Fruit fly (Drosophila melanogaster) whole organism, larva: Measurements from ENCODE around the gene Epp.
A peak's percentile ranks its signal among the peaks of the same experiment; 100 is the strongest.

Source experiments
- noc ChIP-seq: fragments of 200-800 bp; sonication (Bioruptor generic); optimal IDR thresholded peaks from 3 replicates; lab custom pipeline; 2019; ENCODE audit warnings: missing biosample characterization, mild to moderate bottlenecking, missing genetic modification characterization, moderate library complexity

Epp gene

DNA sequence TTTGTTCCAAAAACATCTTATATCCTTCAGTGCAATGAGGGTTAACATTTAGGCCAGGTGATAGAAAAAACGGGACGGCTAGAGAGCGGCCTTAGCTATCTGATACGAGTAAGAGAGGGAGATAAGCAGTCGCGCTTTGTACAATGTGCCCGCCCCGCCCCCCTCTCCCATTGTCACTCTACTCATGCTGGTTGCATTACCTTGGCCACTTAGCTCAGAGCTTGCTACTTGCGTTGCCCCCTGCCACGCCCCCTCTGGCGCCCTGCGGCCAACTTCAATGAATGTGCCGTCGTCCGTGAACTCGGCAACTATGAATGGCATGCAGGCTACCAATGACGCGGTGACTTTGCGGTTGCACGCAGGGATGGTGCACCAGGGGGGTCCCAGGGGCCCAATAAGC, 21.0 kb downstream of the Epp start:
- TF ChIP-seq noc (tag; lab: Kevin White, UChicago) = no peak

DNA sequence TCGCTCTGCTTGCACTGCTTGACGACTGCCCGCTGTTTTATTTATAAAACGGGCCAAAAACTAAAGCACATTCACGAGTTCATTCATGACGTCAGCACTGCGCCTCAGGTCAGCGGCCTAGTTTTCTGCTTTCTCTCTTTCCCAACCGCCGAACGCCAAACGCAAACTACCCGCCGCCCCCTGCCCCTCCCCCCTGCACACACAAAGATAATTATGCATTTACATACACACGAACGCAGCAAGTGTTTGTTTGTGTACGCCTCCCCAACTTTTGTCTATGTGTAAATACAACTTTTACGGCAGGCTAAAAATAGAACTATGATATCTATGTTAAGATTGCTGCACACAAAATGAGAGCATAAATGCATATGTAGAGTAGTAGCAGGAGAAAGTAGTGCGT, 21.5 kb downstream of the Epp start:
- TF ChIP-seq noc (tag; lab: Kevin White, UChicago) = no peak

DNA sequence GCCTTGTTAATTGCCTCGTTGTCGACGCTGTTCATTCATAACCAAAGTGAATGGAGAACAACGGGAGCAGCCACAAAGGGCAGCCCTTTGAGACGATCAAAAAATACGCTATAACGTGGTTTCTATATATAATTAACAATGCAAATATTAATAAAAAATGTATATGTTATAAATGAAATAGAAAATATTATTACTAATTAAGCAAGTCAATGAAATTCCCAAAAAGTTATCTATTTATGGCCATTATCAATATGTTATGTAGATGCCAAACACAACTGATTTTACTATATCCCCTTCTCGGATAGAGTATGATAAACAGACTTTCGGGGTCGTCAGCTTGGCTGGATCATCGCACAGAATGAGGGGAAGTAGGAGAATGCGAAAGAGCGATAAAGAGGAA, 23.3 kb downstream of the Epp start:
- TF ChIP-seq noc (tag; lab: Kevin White, UChicago) = no peak

dm6 chr3R:23964913-23965718, 27.6 kb downstream of the Epp start:
- TF ChIP-seq noc (tag; lab: Kevin White, UChicago) = no peak

- TF ChIP-seq noc (tag; lab: Kevin White, UChicago) = no peak
Measured at dm6 chr3R:23962781-23963222, 29.9 kb downstream of the Epp start, which contains the start of gene CG31140. CG31140 (plus strand) TSS chr3R:23963180.

DNA sequence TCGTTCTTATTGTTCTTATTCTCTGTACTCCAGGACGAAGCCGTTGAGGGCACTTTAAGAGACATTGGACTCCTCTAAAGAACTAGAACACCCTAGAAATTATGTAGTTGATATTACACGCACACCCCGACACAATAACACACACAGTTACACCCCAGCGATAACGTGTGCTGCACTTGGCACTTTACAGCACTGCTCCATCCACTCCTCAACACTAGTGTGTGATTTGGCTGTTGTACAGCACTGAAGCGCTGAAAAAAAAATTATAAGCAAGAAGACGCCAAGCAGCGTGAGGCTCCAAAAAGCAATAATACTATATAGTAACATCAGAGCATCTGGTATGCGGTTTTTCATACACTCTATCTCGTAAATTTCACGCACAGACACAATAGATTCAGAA, 31.9 kb downstream of the Epp start:
- TF ChIP-seq noc (tag; lab: Kevin White, UChicago) = no peak

DNA sequence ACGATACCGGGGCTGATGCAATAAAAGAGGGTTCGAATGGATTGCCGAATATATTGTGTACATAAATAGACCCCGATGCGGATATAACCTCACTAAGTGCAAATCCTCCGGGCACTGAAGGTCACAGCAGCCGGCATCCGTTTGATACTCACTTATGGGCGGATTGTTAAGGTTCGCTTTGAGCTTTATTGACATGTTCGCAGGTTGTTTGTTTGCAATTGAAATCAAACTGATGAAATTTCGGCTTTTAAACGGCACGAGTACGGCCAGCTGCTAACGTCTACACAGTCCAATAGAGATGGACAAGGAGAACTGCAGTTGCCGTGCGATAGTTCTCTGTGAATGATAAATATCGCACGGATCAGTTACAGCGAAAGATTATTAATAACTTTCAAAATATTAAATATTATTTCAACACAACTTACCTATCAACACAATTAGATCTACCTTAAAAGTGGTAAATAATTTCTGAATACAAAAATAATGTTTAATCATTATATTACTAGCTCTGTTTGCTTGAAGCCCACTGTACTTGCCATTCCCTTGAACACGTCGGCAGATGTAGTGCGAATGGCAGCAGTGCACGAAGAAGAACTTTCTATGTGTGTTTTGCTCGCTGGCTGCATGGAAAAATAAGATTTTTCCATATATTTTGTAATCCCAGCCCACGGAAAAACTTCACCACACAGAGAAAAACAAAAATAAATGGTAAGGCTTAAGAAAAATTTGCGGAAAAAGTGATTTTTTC, 34.5 kb downstream of the Epp start, which contains the start of the genes GluProRS and AP-1sigma:
Gene GluProRS, minus strand, starts transcription at position 301 of the 748 bp plus-strand sequence.
Gene AP-1sigma, plus strand, starts transcription at position 561 of the 748 bp plus-strand sequence.
- TF ChIP-seq noc (tag; lab: Kevin White, UChicago) = peak; percentile 78

dm6 chr3R:23955380-23955779, 37.3 kb downstream of the Epp start:
- no peak for TF ChIP-seq noc (tag; lab: Kevin White, UChicago)

DNA sequence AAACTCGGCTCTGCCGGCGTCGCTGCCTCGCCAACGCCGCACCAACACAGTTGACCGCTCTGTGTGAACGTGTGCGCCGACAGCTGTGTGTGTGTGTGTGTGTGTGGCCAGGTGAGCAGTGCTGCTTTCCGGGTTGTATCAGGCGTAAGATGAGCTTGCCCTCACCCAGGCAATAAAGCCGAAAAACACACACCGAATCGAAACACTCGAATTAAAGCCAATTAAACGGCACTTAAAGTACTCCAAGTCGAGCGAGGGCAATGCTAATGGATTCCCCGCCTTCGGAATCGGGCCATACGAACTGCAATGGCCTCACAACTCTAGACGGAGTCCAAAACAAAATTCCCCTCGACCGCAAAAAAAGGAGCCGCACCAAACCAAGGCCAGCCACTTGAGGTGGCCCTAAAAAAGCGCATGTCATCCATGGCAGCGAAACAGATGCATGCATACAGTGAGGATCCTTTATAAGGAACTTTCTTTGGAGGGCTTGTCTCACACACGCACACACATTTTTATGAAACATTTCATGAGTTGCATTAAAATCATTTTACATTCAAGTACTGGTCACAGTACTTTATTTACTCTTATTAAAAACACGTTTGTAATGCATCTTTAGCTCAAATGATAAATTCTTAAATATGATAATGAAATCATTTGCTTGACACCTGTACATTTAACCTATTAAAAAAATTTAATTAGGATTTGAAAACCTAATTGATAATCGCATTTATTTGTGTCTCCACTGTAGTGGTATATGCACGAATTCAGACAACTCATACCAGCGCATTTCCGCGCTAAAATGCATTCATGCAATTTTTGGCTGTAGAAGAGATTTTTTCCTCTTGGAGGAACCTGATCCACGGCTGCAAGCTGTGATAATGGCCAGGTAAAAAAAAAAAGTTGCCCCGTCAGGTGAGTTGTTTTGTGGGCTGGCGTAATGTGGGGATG, 44.0 kb downstream of the Epp start:
- no peak for TF ChIP-seq noc (tag; lab: Kevin White, UChicago)

DNA sequence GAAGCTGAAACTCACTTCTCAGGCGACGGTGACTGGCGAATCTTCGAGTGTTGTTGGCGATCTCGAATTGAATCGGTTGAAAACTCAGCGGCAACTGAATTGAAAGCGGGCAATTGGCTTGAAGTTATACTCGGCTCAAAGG, 44.5 kb downstream of the Epp start, which contains the start of gene CG12268:
Gene CG12268, minus strand, starts transcription at position 101 of the 142 bp plus-strand sequence.
- no peak for TF ChIP-seq noc (tag; lab: Kevin White, UChicago)

dm6 chr3R:23947002-23947401, 45.7 kb downstream of the Epp start:
- no peak for TF ChIP-seq noc (tag; lab: Kevin White, UChicago)

DNA sequence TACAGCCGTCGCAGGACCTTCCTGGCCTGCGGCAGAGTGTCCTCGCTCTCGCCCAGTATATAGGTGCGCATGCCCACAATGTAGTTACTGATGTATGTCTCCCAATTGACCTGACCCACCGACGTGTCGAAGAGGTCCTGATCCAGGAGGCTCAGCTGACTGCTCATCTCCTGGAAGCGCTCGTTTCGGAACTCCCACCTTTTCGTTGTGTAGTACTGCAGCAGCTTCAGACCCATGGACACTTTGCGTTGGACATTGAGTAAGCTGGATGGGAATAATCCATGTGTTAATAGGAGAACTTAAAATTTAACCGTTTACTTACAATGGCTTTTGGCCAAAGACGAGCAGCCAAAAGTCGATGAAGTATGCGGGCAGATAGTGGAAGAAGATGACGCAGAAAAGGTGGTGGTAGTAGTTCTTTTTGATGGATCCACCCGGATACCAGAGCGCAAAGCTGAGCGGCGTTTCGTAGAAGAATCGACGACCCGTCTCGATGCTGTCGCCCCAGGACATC, 48.8 kb downstream of the Epp start:
- TF ChIP-seq noc (tag; lab: Kevin White, UChicago) = no peak

DNA sequence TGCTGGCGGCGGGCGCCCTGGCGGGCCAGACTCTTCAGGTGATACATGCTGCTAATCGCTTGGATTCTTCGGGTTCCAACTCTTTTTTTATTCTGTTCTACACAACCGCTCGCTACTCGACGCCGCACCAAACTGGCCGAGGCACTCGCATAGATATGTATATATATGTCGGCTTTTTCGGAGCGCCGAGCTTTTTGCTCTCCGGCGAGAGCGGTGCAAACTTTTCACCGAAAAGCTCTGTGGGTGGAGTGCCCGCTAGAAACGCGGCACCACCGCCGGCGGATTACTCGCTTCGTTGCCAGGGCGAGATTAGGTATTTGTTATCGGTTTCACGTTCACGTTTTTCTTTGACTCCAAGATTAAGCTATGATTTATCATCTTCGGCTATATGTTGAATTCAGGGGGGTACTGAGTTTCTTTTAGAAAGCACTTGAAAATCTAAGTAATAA, 49.7 kb downstream of the Epp start, which contains the start of gene Gdh:
Gene Gdh, minus strand, starts transcription at position 137 of the 449 bp plus-strand sequence.
- peak; percentile 59 for TF ChIP-seq noc (tag; lab: Kevin White, UChicago)

DNA sequence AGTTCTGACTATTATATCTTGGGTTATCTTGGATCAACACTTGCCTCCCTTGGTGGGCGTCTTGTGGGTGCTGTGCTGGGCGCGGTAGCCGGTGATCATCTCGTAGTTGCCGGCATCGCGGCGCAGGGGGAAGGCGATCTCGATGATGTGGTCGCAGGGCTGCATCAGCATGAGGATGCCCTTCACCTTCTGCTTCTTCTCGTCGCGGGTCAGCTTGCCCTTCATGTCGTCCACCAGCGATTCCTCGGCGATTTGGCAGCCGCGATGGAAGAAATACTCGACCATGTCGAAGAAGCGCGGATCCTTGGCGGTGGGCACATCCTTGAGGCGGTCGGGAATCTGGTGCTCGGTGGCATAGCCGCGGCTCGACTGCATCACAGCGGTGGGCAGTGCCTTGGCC, 50.2 kb downstream of the Epp start:
- TF ChIP-seq noc (tag; lab: Kevin White, UChicago) = no peak
